Worm (Caenorhabditis elegans) whole organism, late embryonic: Measurements from ENCODE around the gene T25D1.2.
A peak's percentile ranks its signal among the peaks of the same experiment; 100 is the strongest.

ENCODE experiments used
- C08G9.2 ChIP-seq: sonication (generic microtip); optimal IDR thresholded peaks from 2 replicates; lab custom pipeline; 2016; ENCODE audit warnings: mild to moderate bottlenecking, missing genetic modification characterization, moderate library complexity, missing compliant biosample characterization
- C38D4.7 ChIP-seq: fragments of 200-800 bp; sonication (Bioruptor generic); optimal IDR thresholded peaks from 2 replicates; lab custom pipeline; 2018; ENCODE audit warnings: mild to moderate bottlenecking, missing genetic modification characterization, moderate library complexity, missing compliant biosample characterization
- F13H6.1 ChIP-seq: sonication (generic microtip); optimal IDR thresholded peaks from 2 replicates; lab custom pipeline; 2016; ENCODE audit warnings: missing genetic modification characterization, missing compliant biosample characterization
- K09A11.1 ChIP-seq: sonication (generic microtip); optimal IDR thresholded peaks from 2 replicates; lab custom pipeline; 2017; ENCODE audit warnings: antibody characterized with exemption, mild to moderate bottlenecking, missing genetic modification characterization, missing compliant biosample characterization; ENCODE audit not compliant: insufficient read depth
- T23F11.4 ChIP-seq: fragments of 200-800 bp; sonication (Bioruptor generic); optimal IDR thresholded peaks from 2 replicates; lab custom pipeline; 2018; ENCODE audit warnings: mild to moderate bottlenecking, missing genetic modification characterization, missing compliant biosample characterization
- ahr-1 ChIP-seq: sonication (generic microtip); optimal IDR thresholded peaks from 2 replicates; lab custom pipeline; 2016; ENCODE audit warnings: missing genetic modification characterization, missing compliant biosample characterization
- ama-1 ChIP-seq: fragments of 150-350 bp; optimal IDR thresholded peaks from 2 replicates; lab custom pipeline; 2014
- ceh-14 ChIP-seq: sonication (generic microtip); optimal IDR thresholded peaks from 2 replicates; lab custom pipeline; 2016; ENCODE audit warnings: missing genotype, missing genetic modification characterization, missing compliant biosample characterization
- ceh-18 ChIP-seq: sonication (generic microtip); optimal IDR thresholded peaks from 2 replicates; lab custom pipeline; 2016; ENCODE audit warnings: missing genetic modification characterization, missing compliant biosample characterization
- ceh-19 ChIP-seq: fragments of 200-800 bp; sonication (Bioruptor generic); optimal IDR thresholded peaks from 2 replicates; lab custom pipeline; 2018; ENCODE audit warnings: mild to moderate bottlenecking, missing genetic modification characterization, missing compliant biosample characterization
- ceh-31 ChIP-seq: sonication (generic microtip); optimal IDR thresholded peaks from 2 replicates; lab custom pipeline; 2016; ENCODE audit warnings: missing genetic modification characterization, missing compliant biosample characterization
- ceh-45 ChIP-seq: fragments of 200-800 bp; sonication (Bioruptor generic); IDR thresholded peaks from 2 replicates; pipeline ENCODE4 v1.3.6; 2022; ENCODE audit warnings: missing genetic modification reagents, missing genetic modification characterization, missing compliant biosample characterization
- ceh-48 ChIP-seq: sonication (generic microtip); optimal IDR thresholded peaks from 2 replicates; lab custom pipeline; 2016; ENCODE audit warnings: missing genetic modification characterization, inconsistent platforms, missing compliant biosample characterization
- ceh-9 ChIP-seq: sonication (generic microtip); optimal IDR thresholded peaks from 2 replicates; lab custom pipeline; 2016; ENCODE audit warnings: mild to moderate bottlenecking, missing genetic modification characterization, inconsistent platforms, missing compliant biosample characterization
- dve-1 ChIP-seq: sonication (generic microtip); optimal IDR thresholded peaks from 2 replicates; lab custom pipeline; 2017; ENCODE audit warnings: antibody characterized with exemption, mild to moderate bottlenecking, missing genetic modification characterization, missing compliant biosample characterization
- fax-1 ChIP-seq: sonication (generic microtip); optimal IDR thresholded peaks from 2 replicates; lab custom pipeline; 2016; ENCODE audit warnings: missing genotype, missing genetic modification characterization, missing compliant biosample characterization
- hlh-13 ChIP-seq: fragments of 200-800 bp; sonication (Bioruptor generic); optimal IDR thresholded peaks from 2 replicates; lab custom pipeline; 2018; ENCODE audit warnings: mild to moderate bottlenecking, missing genetic modification characterization, missing compliant biosample characterization
- hlh-15 ChIP-seq: sonication (generic microtip); optimal IDR thresholded peaks from 2 replicates; lab custom pipeline; 2016; ENCODE audit warnings: missing genetic modification characterization, missing compliant biosample characterization
- hlh-6 ChIP-seq: sonication (generic microtip); optimal IDR thresholded peaks from 2 replicates; lab custom pipeline; 2016; ENCODE audit warnings: missing genotype, missing genetic modification characterization, missing compliant biosample characterization
- hlh-8 ChIP-seq: sonication (generic microtip); optimal IDR thresholded peaks from 2 replicates; lab custom pipeline; 2016; ENCODE audit warnings: missing genotype, missing genetic modification characterization, missing compliant biosample characterization
- lim-6 ChIP-seq: sonication (generic microtip); optimal IDR thresholded peaks from 2 replicates; lab custom pipeline; 2016; ENCODE audit warnings: missing genetic modification characterization, missing compliant biosample characterization
- madf-2 ChIP-seq: sonication (generic microtip); optimal IDR thresholded peaks from 2 replicates; lab custom pipeline; 2017; ENCODE audit warnings: missing genetic modification characterization, missing compliant biosample characterization
- mec-3 ChIP-seq: sonication (generic microtip); optimal IDR thresholded peaks from 2 replicates; lab custom pipeline; 2016; ENCODE audit warnings: borderline replicate concordance, missing genetic modification characterization, missing compliant biosample characterization
- nhr-232 ChIP-seq: sonication (generic microtip); optimal IDR thresholded peaks from 2 replicates; lab custom pipeline; 2016; ENCODE audit warnings: missing genetic modification characterization, missing compliant biosample characterization
- pag-3 ChIP-seq: sonication (generic microtip); optimal IDR thresholded peaks from 2 replicates; lab custom pipeline; 2016; ENCODE audit warnings: missing compliant biosample characterization, missing genetic modification characterization, borderline replicate concordance
- pax-1 ChIP-seq: fragments of 150-350 bp; optimal IDR thresholded peaks from 2 replicates; lab custom pipeline; 2014; ENCODE audit warnings: missing biosample characterization, missing genetic modification characterization
- pha-2 ChIP-seq: sonication (generic microtip); optimal IDR thresholded peaks from 2 replicates; lab custom pipeline; 2017; ENCODE audit warnings: mild to moderate bottlenecking, missing genetic modification characterization, missing compliant biosample characterization
- pros-1 ChIP-seq: fragments of 150-350 bp; optimal IDR thresholded peaks from 2 replicates; lab custom pipeline; 2014; ENCODE audit warnings: missing biosample characterization, missing genetic modification reagents, missing genetic modification characterization
- ref-2 ChIP-seq: sonication (generic microtip); optimal IDR thresholded peaks from 2 replicates; lab custom pipeline; 2016; ENCODE audit warnings: missing genetic modification characterization, missing compliant biosample characterization
- tbx-2 ChIP-seq: sonication (generic microtip); optimal IDR thresholded peaks from 2 replicates; lab custom pipeline; 2016; ENCODE audit warnings: missing genetic modification characterization, missing compliant biosample characterization
- unc-3 ChIP-seq, 2 experiments: fragments of 200-800 bp in 1 of 2; sonication (Bioruptor generic) in 1 of 2; sonication (generic microtip) in 1 of 2; conservative IDR thresholded peaks in 1 of 2; optimal IDR thresholded peaks in 1 of 2; 2 replicates each; pipeline versions ENCODE4 v1.3.6 to Lab custom; 2016 to 2022; ENCODE audit warnings: missing compliant biosample characterization in 2 of 2, missing genetic modification characterization in 2 of 2, missing genetic modification reagents in 1 of 2
- unc-42 ChIP-seq: sonication (generic microtip); optimal IDR thresholded peaks from 2 replicates; lab custom pipeline; 2016; ENCODE audit warnings: missing genotype, missing genetic modification characterization, missing compliant biosample characterization
- unc-86 ChIP-seq: sonication (generic microtip); optimal IDR thresholded peaks from 2 replicates; lab custom pipeline; 2016; ENCODE audit warnings: missing genetic modification characterization, missing compliant biosample characterization
- ztf-16 ChIP-seq: sonication (generic microtip); optimal IDR thresholded peaks from 2 replicates; lab custom pipeline; 2017; ENCODE audit warnings: missing genetic modification characterization, missing compliant biosample characterization

T25D1.2 gene

DNA sequence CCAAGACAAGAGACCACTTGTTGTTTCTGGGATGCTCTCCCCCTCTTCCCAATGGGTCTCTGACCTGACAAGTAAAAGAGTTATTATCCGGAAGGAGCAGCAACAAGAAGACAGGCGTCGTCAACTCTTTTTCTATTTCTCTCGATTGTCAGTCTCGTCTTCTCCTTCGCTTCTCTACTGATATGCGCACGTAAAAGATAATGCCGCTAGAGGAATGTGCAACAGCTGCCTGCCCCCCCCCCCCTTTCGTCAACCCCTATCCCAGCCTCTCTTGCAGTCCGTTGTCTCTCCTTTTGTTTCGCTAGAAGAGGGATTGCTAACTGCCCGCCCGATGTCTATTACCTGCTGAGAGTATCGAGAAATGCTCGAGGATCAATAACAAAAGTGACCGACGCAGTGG is 10.3 kb downstream of the T25D1.2 start (continued):
- no peak for TF ChIP-seq lim-6

- no peak for TF ChIP-seq unc-86
- no peak for TF ChIP-seq pros-1 (tag; lab: Kevin White, UChicago)
- no peak for TF ChIP-seq hlh-15 (tag; lab: Kevin White, UChicago)
- TF ChIP-seq pha-2 (tag; lab: Kevin White, UChicago): no peak
- no peak for TF ChIP-seq unc-3 (GFP tag; conservative IDR thresholded peaks at IDR 0.05; lab: Robert Waterston, UW)
- no peak for TF ChIP-seq unc-3 (tag; optimal IDR thresholded peaks at IDR 0.05; lab: Kevin White, UChicago)
- TF ChIP-seq madf-2 (tag; lab: Kevin White, UChicago): no peak
- no peak for TF ChIP-seq F13H6.1 (tag; lab: Kevin White, UChicago)
- no peak for TF ChIP-seq C38D4.7
- no peak for TF ChIP-seq dve-1 (tag; lab: Kevin White, UChicago)
Observed at ce11 chrX:16527815-16528214, 12.4 kb downstream of the T25D1.2 start.

ce11 chrX:16529937-16530336 is 14.6 kb downstream of the T25D1.2 start:
- TF ChIP-seq mec-3 (tag; lab: Kevin White, UChicago) (no peak), ceh-14 (no peak)

ce11 chrX:16530455-16530854 is 15.1 kb downstream of the T25D1.2 start:
- TF ChIP-seq ceh-18 (tag; lab: Kevin White, UChicago) (no peak), pros-1 (tag; lab: Kevin White, UChicago) (no peak), ztf-16 (tag; lab: Kevin White, UChicago) (no peak), hlh-8 (peak; percentile 29)

DNA sequence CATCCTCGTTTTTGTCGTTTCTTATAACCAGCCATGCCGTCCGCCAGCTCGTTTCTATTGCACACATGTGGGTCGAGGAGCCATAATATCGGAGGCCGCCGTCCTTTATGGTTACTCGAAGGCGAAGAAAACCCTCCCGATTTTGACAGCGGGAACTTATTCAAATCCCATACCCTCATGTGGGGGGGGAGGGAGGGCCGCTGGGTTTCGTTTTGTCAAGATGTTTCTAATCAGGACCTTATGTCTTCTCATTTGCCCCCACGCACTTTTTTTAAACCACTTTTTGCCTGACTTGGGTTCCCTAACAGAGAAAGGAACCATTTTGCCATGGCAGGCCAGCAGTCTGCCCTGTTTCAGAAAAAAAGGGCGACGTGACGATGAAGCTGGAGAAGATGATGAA is 17.1 kb downstream of the T25D1.2 start:
- TF ChIP-seq hlh-6: no peak
- no peak for TF ChIP-seq ceh-14
- no peak for TF ChIP-seq K09A11.1 (tag; lab: Kevin White, UChicago)
- no peak for TF ChIP-seq ahr-1 (tag; lab: Kevin White, UChicago)
- no peak for TF ChIP-seq hlh-15 (tag; lab: Kevin White, UChicago)
- TF ChIP-seq dve-1 (tag; lab: Kevin White, UChicago): no peak
- TF ChIP-seq ceh-48 (tag; lab: Kevin White, UChicago): no peak
- no peak for TF ChIP-seq pros-1 (tag; lab: Kevin White, UChicago)

ce11 chrX:16533860-16534259 is 18.5 kb downstream of the T25D1.2 start:
- TF ChIP-seq unc-42 (tag; lab: Kevin White, UChicago) (no peak), C08G9.2 (tag; lab: Kevin White, UChicago) (no peak), ztf-16 (tag; lab: Kevin White, UChicago) (no peak), ref-2 (tag; lab: Kevin White, UChicago) (no peak), ceh-31 (tag; lab: Kevin White, UChicago) (no peak), ceh-19 (GFP tag; lab: Kevin White, UChicago) (no peak), pax-1 (tag; lab: Kevin White, UChicago) (no peak), tbx-2 (tag; lab: Kevin White, UChicago) (no peak), ama-1 (lab: Kevin White, UChicago) (no peak), T23F11.4 (GFP tag; lab: Kevin White, UChicago) (no peak), fax-1 (tag; lab: Kevin White, UChicago) (no peak), nhr-232 (tag; lab: Kevin White, UChicago) (no peak), ceh-18 (tag; lab: Kevin White, UChicago) (no peak), lim-6 (no peak), ceh-9 (tag; lab: Kevin White, UChicago) (no peak), hlh-13 (GFP tag; lab: Kevin White, UChicago) (no peak), pag-3 (no peak), ceh-45 (GFP tag; lab: Robert Waterston, UW) (no peak), dve-1 (tag; lab: Kevin White, UChicago) (no peak)
